Worm (Caenorhabditis elegans) whole organism, L4 larva: Measurements from ENCODE around the gene srh-63.

Experiments
- F26F4.8 ChIP-seq: fragments of 200-800 bp; sonication (Bioruptor generic); conservative IDR thresholded peaks from 2 replicates; pipeline ENCODE4 v1.3.6; 2022; ENCODE audit warnings: missing genetic modification characterization, missing compliant biosample characterization
- ZK337.2 ChIP-seq: fragments of 200-800 bp; sonication (Bioruptor generic); IDR thresholded peaks from 2 replicates; pipeline ENCODE4 v1.3.6; 2022; ENCODE audit warnings: missing genetic modification reagents, missing genetic modification characterization, missing compliant biosample characterization
- egl-27 ChIP-seq: sonication (generic microtip); optimal IDR thresholded peaks from 3 replicates; lab custom pipeline; 2017; ENCODE audit warnings: missing biosample characterization, missing genetic modification reagents, missing genetic modification characterization
- fos-1 ChIP-seq: fragments of 150-350 bp; optimal IDR thresholded peaks from 2 replicates; lab custom pipeline; 2014; ENCODE audit warnings: missing biosample characterization, missing genetic modification characterization
- lin-15B ChIP-seq: fragments of 150-350 bp; sonication (generic microtip); optimal IDR thresholded peaks from 3 replicates; lab custom pipeline; 2014; ENCODE audit warnings: missing biosample characterization, missing genetic modification characterization
- mxl-2 ChIP-seq: fragments of 200-800 bp; sonication (Bioruptor generic); conservative IDR thresholded peaks from 2 replicates; pipeline ENCODE4 v1.3.6; 2022; ENCODE audit warnings: missing genetic modification reagents, missing genetic modification characterization, missing compliant biosample characterization
- nhr-41 ChIP-seq: fragments of 200-800 bp; sonication (Bioruptor generic); IDR thresholded peaks from 2 replicates; pipeline ENCODE4 v1.3.6; 2022; ENCODE audit warnings: missing genetic modification reagents, missing genetic modification characterization, missing compliant biosample characterization

- no peak for TF ChIP-seq lin-15B (tag; lab: Kevin White, UChicago)
- no peak for TF ChIP-seq F26F4.8 (GFP tag; lab: Robert Waterston, UW)
- TF ChIP-seq egl-27, result no peak
- TF ChIP-seq mxl-2, result no peak
- TF ChIP-seq fos-1, result no peak
- TF ChIP-seq ZK337.2 (GFP tag; lab: Robert Waterston, UW), result no peak
- TF ChIP-seq nhr-41, result no peak
These were observed 25.6 kb downstream of the srh-63 start, which contains the start of gene T27E7.9 for ce11 chrIV:14549308-14549707.
